Fruit fly (Drosophila melanogaster): ENCODE measurements around the gene CG1239.

The CG1239 gene

dm6 chr3R:5736305-5736869 lies 3.1 kb downstream of the CG1239 start, which contains the start of the genes CG2100 and CG1236 (continued):
- TF ChIP-seq Xbp1 (GFP tag; optimal IDR thresholded peaks at IDR 0.05): peak; percentile 85
- no peak for TF ChIP-seq ERR (GFP tag; optimal IDR thresholded peaks at IDR 0.05)
- TF ChIP-seq sc (optimal IDR thresholded peaks at IDR 0.05): no peak
- TF ChIP-seq sc (GFP tag; optimal IDR thresholded peaks at IDR 0.05): peak; percentile 85
- peak; percentile 84 for TF ChIP-seq CG15696 (tag; optimal IDR thresholded peaks at IDR 0.05)

DNA sequence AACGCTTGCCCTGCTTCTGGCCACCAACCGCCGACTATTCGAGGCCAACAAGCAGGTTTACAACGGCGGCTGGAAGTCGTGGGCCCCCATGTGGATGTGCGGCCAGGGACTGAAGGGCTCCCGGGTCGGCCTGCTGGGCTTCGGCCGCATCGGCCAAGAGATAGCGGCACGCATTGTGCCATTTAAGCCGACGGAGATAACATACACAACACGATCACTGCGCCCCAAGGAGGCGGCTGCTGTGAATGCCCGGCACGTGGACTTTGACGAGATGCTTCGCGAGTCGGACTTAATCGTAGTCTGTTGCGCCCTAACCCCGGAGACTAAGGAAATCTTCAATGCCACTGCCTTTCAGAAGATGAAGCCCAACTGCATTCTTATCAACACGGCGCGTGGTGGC lies 4.0 kb downstream of the CG1239 start:
- no peak for TF ChIP-seq lov (optimal IDR thresholded peaks at IDR 0.05)
- TF ChIP-seq lov (GFP tag; IDR thresholded peaks at IDR 0.05): no peak
- no peak for TF ChIP-seq Adf1 (GFP tag; IDR thresholded peaks at IDR 0.05)
- peak; percentile 62 for TF ChIP-seq Med (GFP tag)
- 0 out of 3 replicates have a peak, but pooled peaks have one; percentile 31 for TF ChIP-seq H15 (GFP tag; IDR thresholded peaks at IDR 0.05)
- no peak for TF ChIP-seq CG32767 (GFP tag; IDR thresholded peaks at IDR 0.05)
- TF ChIP-seq wdn (GFP tag; IDR thresholded peaks at IDR 0.05): no peak
- no peak for TF ChIP-seq CG16815 (GFP tag; optimal IDR thresholded peaks at IDR 0.05)
- no peak for TF ChIP-seq repo (GFP tag; optimal IDR thresholded peaks at IDR 0.05)
- TF ChIP-seq D (optimal IDR thresholded peaks at IDR 0.05): no peak
- no peak for TF ChIP-seq D (GFP tag; optimal IDR thresholded peaks at IDR 0.05)
- no peak for TF ChIP-seq CG4617 (GFP tag; optimal IDR thresholded peaks at IDR 0.05; ENCODE audit: borderline replicate concordance)
- TF ChIP-seq cg (GFP tag; optimal IDR thresholded peaks at IDR 0.05): no peak
- no peak for TF ChIP-seq kni (GFP tag; optimal IDR thresholded peaks at IDR 0.05)
- TF ChIP-seq Xbp1 (GFP tag; optimal IDR thresholded peaks at IDR 0.05): no peak
- no peak for TF ChIP-seq CG10209 (GFP tag; optimal IDR thresholded peaks at IDR 0.05)
- TF ChIP-seq nom (GFP tag; optimal IDR thresholded peaks at IDR 0.05): peak; percentile 26
- no peak for TF ChIP-seq caup (GFP tag; optimal IDR thresholded peaks at IDR 0.05; ENCODE audit: severe bottlenecking)
- TF ChIP-seq Opbp (GFP tag; IDR thresholded peaks at IDR 0.05; ENCODE audit: partially characterized antibody): no peak
- no peak for TF ChIP-seq Gug (GFP tag; IDR thresholded peaks at IDR 0.05)
- TF ChIP-seq CG7963 (GFP tag; IDR thresholded peaks at IDR 0.05; ENCODE audit: partially characterized antibody): 0 out of 3 replicates have a peak, but pooled peaks have one; percentile 36
- TF ChIP-seq Ravus (GFP tag; IDR thresholded peaks at IDR 0.05): no peak
- TF ChIP-seq sqz (GFP tag; optimal IDR thresholded peaks at IDR 0.05): no peak

- TF ChIP-seq CG8478 (optimal IDR thresholded peaks at IDR 0.05): peak; percentile 64
- no peak for TF ChIP-seq CG16863 (GFP tag; optimal IDR thresholded peaks at IDR 0.05)
- no peak for TF ChIP-seq ranshi (GFP tag; IDR thresholded peaks at IDR 0.05)
- TF ChIP-seq CG14965 (GFP tag; optimal IDR thresholded peaks at IDR 0.05; ENCODE audit: borderline replicate concordance): no peak
- TF ChIP-seq CG2199 (GFP tag; IDR thresholded peaks at IDR 0.05): no peak
- TF ChIP-seq dm (GFP tag; optimal IDR thresholded peaks at IDR 0.05): peak; percentile 56
- TF ChIP-seq BtbVII (GFP tag; optimal IDR thresholded peaks at IDR 0.05): no peak
- TF ChIP-seq gfzf (GFP tag; optimal IDR thresholded peaks at IDR 0.05): peak; percentile 78
- TF ChIP-seq CG17361 (GFP tag; IDR thresholded peaks at IDR 0.05): peak; percentile 66; the same call in 2 of the 3 replicates
- TF ChIP-seq CG4328 (GFP tag; optimal IDR thresholded peaks at IDR 0.05): no peak
- no peak for TF ChIP-seq CG18476 (GFP tag; optimal IDR thresholded peaks at IDR 0.05)
- peak; percentile 23 for TF ChIP-seq fd96Cb (tag; optimal IDR thresholded peaks at IDR 0.05)
- TF ChIP-seq Abd-B (GFP tag; optimal IDR thresholded peaks at IDR 0.05): peak; percentile 56
- peak; percentile 5 for TF ChIP-seq Side (GFP tag; optimal IDR thresholded peaks at IDR 0.05)
- no peak for TF ChIP-seq ash1 (GFP tag; optimal IDR thresholded peaks at IDR 0.05)
- no peak for TF ChIP-seq CG10321 (GFP tag; IDR thresholded peaks at IDR 0.05)
- peak; percentile 78 for TF ChIP-seq Bgb (GFP tag; IDR thresholded peaks at IDR 0.05; ENCODE audit: partially characterized antibody)
- TF ChIP-seq inv (GFP tag; IDR thresholded peaks at IDR 0.05; ENCODE audit: partially characterized antibody): peak; percentile 86
- TF ChIP-seq Gug (GFP tag; IDR thresholded peaks at IDR 0.05): peak; percentile 29; the same call in 1 of the 4 replicates
- TF ChIP-seq Atf6 (GFP tag; IDR thresholded peaks at IDR 0.05): no peak
- TF ChIP-seq CG15601 (tag; optimal IDR thresholded peaks at IDR 0.05): no peak
These were observed 9.2 kb downstream of the CG1239 start, which contains the start of the genes Sym and Madm for dm6 chr3R:5742278-5743196. TSS of gene Sym (minus strand) at chr3R:5742476. TSS of gene Madm (plus strand) at chr3R:5742510.
